Worm (Caenorhabditis elegans): Measurements from ENCODE around the gene prmn-1.

- TF ChIP-seq egl-27 (tag; optimal IDR thresholded peaks at IDR 0.05), result no peak
- no peak for TF ChIP-seq unc-55 (GFP tag; optimal IDR thresholded peaks at IDR 0.05)
- no peak for TF ChIP-seq unc-62 (GFP tag; optimal IDR thresholded peaks at IDR 0.05)
Measured at ce11 chrX:11406784-11407183, 21.9 kb downstream of the prmn-1 start.
